Worm (Caenorhabditis elegans): ENCODE data around the gene C07C7.3.

The C07C7.3 gene

ce11 chrIV:9165681-9166080 lies at the start of gene C07C7.3:
TSS of gene C07C7.3 (plus strand) at chrIV:9166051.
- TF ChIP-seq ztf-4 (tag; optimal IDR thresholded peaks at IDR 0.05) = no peak
- TF ChIP-seq lsy-2 (tag; optimal IDR thresholded peaks at IDR 0.05) = no peak
- TF ChIP-seq skn-1 (tag; optimal IDR thresholded peaks at IDR 0.05) = peak; percentile 71
- TF ChIP-seq unc-62 (GFP tag; optimal IDR thresholded peaks at IDR 0.05) = no peak
- TF ChIP-seq unc-55 (GFP tag; optimal IDR thresholded peaks at IDR 0.05) = no peak
- TF ChIP-seq fos-1 (tag; optimal IDR thresholded peaks at IDR 0.05) = peak; percentile 90

ce11 chrIV:9116452-9116851 lies 49.4 kb upstream of the C07C7.3 start:
- TF ChIP-seq fos-1 (tag; optimal IDR thresholded peaks at IDR 0.05) (peak; percentile 89), crh-2 (tag; optimal IDR thresholded peaks at IDR 0.05) (no peak)

- TF ChIP-seq sma-3 (GFP tag; optimal IDR thresholded peaks at IDR 0.05) = no peak
- TF ChIP-seq skn-1 (tag; optimal IDR thresholded peaks at IDR 0.05) = no peak
- TF ChIP-seq gmeb-1 (tag; optimal IDR thresholded peaks at IDR 0.05) = no peak
- TF ChIP-seq nhr-21 (tag; optimal IDR thresholded peaks at IDR 0.05) = no peak
- TF ChIP-seq peb-1 (tag; optimal IDR thresholded peaks at IDR 0.05) = no peak
- no peak for TF ChIP-seq elt-3 (tag; optimal IDR thresholded peaks at IDR 0.05)
- TF ChIP-seq nhr-6 (tag; optimal IDR thresholded peaks at IDR 0.05) = no peak
- TF ChIP-seq ceh-16 (tag; optimal IDR thresholded peaks at IDR 0.05) = no peak
These were observed 48.2 kb upstream of the C07C7.3 start for ce11 chrIV:9117700-9118099.

- TF ChIP-seq ztf-11 (tag; optimal IDR thresholded peaks at IDR 0.05) (no peak), snpc-4 (tag; optimal IDR thresholded peaks at IDR 0.05) (no peak), lin-13 (GFP tag; optimal IDR thresholded peaks at IDR 0.05) (no peak), ztf-4 (tag; optimal IDR thresholded peaks at IDR 0.05) (no peak), fos-1 (tag; optimal IDR thresholded peaks at IDR 0.05) (peak; percentile 16), ama-1 (optimal IDR thresholded peaks at IDR 0.05) (no peak), sma-9 (GFP tag; optimal IDR thresholded peaks at IDR 0.05) (no peak), sma-9 (tag; optimal IDR thresholded peaks at IDR 0.05) (no peak), mbf-1 (tag; optimal IDR thresholded peaks at IDR 0.05) (no peak), mab-5 (tag; optimal IDR thresholded peaks at IDR 0.05) (no peak), aly-2 (tag; optimal IDR thresholded peaks at IDR 0.05) (no peak), lin-11 (tag; optimal IDR thresholded peaks at IDR 0.05) (no peak), lsy-2 (tag; optimal IDR thresholded peaks at IDR 0.05) (no peak), crh-2 (tag; optimal IDR thresholded peaks at IDR 0.05) (peak; percentile 12), sem-4 (tag; optimal IDR thresholded peaks at IDR 0.05) (no peak), nhr-129 (tag; optimal IDR thresholded peaks at IDR 0.05) (no peak), skn-1 (tag; optimal IDR thresholded peaks at IDR 0.05) (no peak), nhr-21 (tag; optimal IDR thresholded peaks at IDR 0.05) (no peak), unc-55 (GFP tag; optimal IDR thresholded peaks at IDR 0.05) (no peak), F13H6.1 (tag; optimal IDR thresholded peaks at IDR 0.05) (peak; percentile 53), alr-1 (tag; optimal IDR thresholded peaks at IDR 0.05) (no peak), R02D3.7 (tag; optimal IDR thresholded peaks at IDR 0.05) (no peak)
These were observed 47.5 kb upstream of the C07C7.3 start for ce11 chrIV:9118348-9118747.

ce11 chrIV:9118792-9119191 lies 47.1 kb upstream of the C07C7.3 start, which contains the start of gene nrfl-1:
TSS of gene nrfl-1 (plus strand) at chrIV:9119092.
- TF ChIP-seq ztf-1 (GFP tag; conservative IDR thresholded peaks at IDR 0.05) (no peak), elt-1 (tag; optimal IDR thresholded peaks at IDR 0.05) (no peak), aly-2 (tag; optimal IDR thresholded peaks at IDR 0.05) (no peak), unc-39 (tag; optimal IDR thresholded peaks at IDR 0.05) (no peak), sem-4 (tag; optimal IDR thresholded peaks at IDR 0.05) (no peak), lin-13 (GFP tag; optimal IDR thresholded peaks at IDR 0.05) (no peak), lin-11 (tag; optimal IDR thresholded peaks at IDR 0.05) (no peak), nhr-6 (tag; optimal IDR thresholded peaks at IDR 0.05) (no peak)

- TF ChIP-seq Y55F3AM.14 (GFP tag; optimal IDR thresholded peaks at IDR 0.05) = no peak
- TF ChIP-seq elt-3 (tag; optimal IDR thresholded peaks at IDR 0.05) = no peak
- no peak for TF ChIP-seq mdl-1 (tag; optimal IDR thresholded peaks at IDR 0.05)
- no peak for TF ChIP-seq sma-3 (GFP tag; optimal IDR thresholded peaks at IDR 0.05)
- no peak for TF ChIP-seq nhr-237 (tag; optimal IDR thresholded peaks at IDR 0.05)
- no peak for TF ChIP-seq mab-5 (tag; optimal IDR thresholded peaks at IDR 0.05)
- TF ChIP-seq nhr-23 (tag; optimal IDR thresholded peaks at IDR 0.05) = no peak
- TF ChIP-seq aly-2 (tag; optimal IDR thresholded peaks at IDR 0.05) = no peak
- no peak for TF ChIP-seq nhr-11 (tag; optimal IDR thresholded peaks at IDR 0.05)
- TF ChIP-seq egl-27 (tag; optimal IDR thresholded peaks at IDR 0.05) = no peak
- no peak for TF ChIP-seq sma-9 (GFP tag; optimal IDR thresholded peaks at IDR 0.05)
- TF ChIP-seq sma-9 (tag; optimal IDR thresholded peaks at IDR 0.05) = no peak
- no peak for TF ChIP-seq ztf-4 (tag; optimal IDR thresholded peaks at IDR 0.05)
These were observed 45.6 kb upstream of the C07C7.3 start for ce11 chrIV:9120220-9120619.
